Worm (Caenorhabditis elegans) whole organism, mixed stage, embryonic: ENCODE results near the gene spp-20.

Experiments used
- ceh-83 ChIP-seq: fragments of 200-800 bp; sonication (Bioruptor generic); optimal IDR thresholded peaks from 2 replicates; lab custom pipeline; 2018; ENCODE audit warnings: mild to moderate bottlenecking, missing genetic modification characterization, missing compliant biosample characterization
- elt-1 ChIP-seq: sonication (generic microtip); optimal IDR thresholded peaks from 2 replicates; lab custom pipeline; 2017; ENCODE audit warnings: missing genetic modification characterization, mild to moderate bottlenecking, missing compliant biosample characterization, antibody characterized with exemption, moderate library complexity, borderline replicate concordance; ENCODE audit not compliant: insufficient read depth
- elt-3 ChIP-seq: fragments of 150-350 bp; optimal IDR thresholded peaks from 2 replicates; lab custom pipeline; 2014; ENCODE audit warnings: missing biosample characterization, missing genetic modification characterization
- hlh-1 ChIP-seq: fragments of 150-350 bp; optimal IDR thresholded peaks from 2 replicates; lab custom pipeline; 2014; ENCODE audit warnings: missing biosample characterization, missing genetic modification reagents, missing genetic modification characterization
- lin-13 ChIP-seq: fragments of 150-350 bp; optimal IDR thresholded peaks from 2 replicates; lab custom pipeline; 2014; ENCODE audit warnings: missing biosample characterization, missing genetic modification characterization
- lin-32 ChIP-seq: fragments of 200-800 bp; sonication (Bioruptor generic); optimal IDR thresholded peaks from 2 replicates; lab custom pipeline; 2018; ENCODE audit warnings: mild to moderate bottlenecking, missing genetic modification characterization, missing compliant biosample characterization
- mab-5 ChIP-seq: fragments of 150-350 bp; optimal IDR thresholded peaks from 2 replicates; lab custom pipeline; 2014; ENCODE audit warnings: missing biosample characterization, missing genetic modification characterization
- mep-1 ChIP-seq: fragments of 150-350 bp; optimal IDR thresholded peaks from 2 replicates; lab custom pipeline; 2017; ENCODE audit warnings: missing biosample characterization, missing genetic modification reagents, missing genetic modification characterization, inconsistent platforms
- mls-2 ChIP-seq: sonication (generic microtip); optimal IDR thresholded peaks from 2 replicates; lab custom pipeline; 2016; ENCODE audit warnings: mild to moderate bottlenecking, missing genetic modification characterization, moderate library complexity, missing compliant biosample characterization
- nhr-12 ChIP-seq: fragments of 150-350 bp; optimal IDR thresholded peaks from 2 replicates; lab custom pipeline; 2014; ENCODE audit warnings: missing biosample characterization, missing genetic modification characterization
- nhr-2 ChIP-seq: fragments of 150-350 bp; optimal IDR thresholded peaks from 2 replicates; lab custom pipeline; 2014; ENCODE audit warnings: missing biosample characterization, missing genetic modification characterization
- nhr-28 ChIP-seq: fragments of 150-350 bp; optimal IDR thresholded peaks from 2 replicates; lab custom pipeline; 2014; ENCODE audit warnings: missing biosample characterization, missing genetic modification characterization
- sem-2 ChIP-seq: fragments of 200-800 bp; sonication (Bioruptor generic); optimal IDR thresholded peaks from 2 replicates; lab custom pipeline; 2018; ENCODE audit warnings: mild to moderate bottlenecking, missing genetic modification characterization, missing compliant biosample characterization
- unc-120 ChIP-seq: sonication (generic microtip); optimal IDR thresholded peaks from 2 replicates; lab custom pipeline; 2017; ENCODE audit warnings: missing genetic modification characterization, missing compliant biosample characterization; ENCODE audit not compliant: poor library complexity, severe bottlenecking
- unc-39 ChIP-seq: fragments of 150-350 bp; optimal IDR thresholded peaks from 2 replicates; lab custom pipeline; 2014; ENCODE audit warnings: missing biosample characterization, missing genetic modification characterization
- ztf-11 ChIP-seq: fragments of 150-350 bp; optimal IDR thresholded peaks from 2 replicates; lab custom pipeline; 2014; ENCODE audit warnings: missing biosample characterization, missing genetic modification characterization

Gene spp-20

DNA sequence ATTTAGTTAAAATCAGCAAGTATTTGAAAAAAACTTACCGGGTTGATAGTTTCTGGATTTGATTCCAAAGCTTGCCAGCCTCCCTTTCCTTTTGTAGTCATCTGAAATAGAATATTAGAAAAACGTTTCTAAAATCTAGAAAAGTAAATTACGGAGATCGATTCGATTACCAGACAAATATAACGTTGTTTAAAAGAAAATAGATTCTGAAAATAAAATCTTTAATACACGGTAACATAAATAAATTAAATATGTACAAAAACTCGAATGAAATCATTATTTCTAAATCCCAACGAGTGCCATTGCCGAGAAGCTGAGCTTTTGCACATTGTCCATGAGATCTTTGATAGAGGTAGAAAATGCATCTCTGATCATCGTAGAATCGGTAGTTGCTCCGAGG lies 49.3 kb downstream of the spp-20 start, which contains the start of gene ubh-3:
Gene ubh-3, minus strand, starts transcription at position 101 of the 400 bp plus-strand sequence.
- TF ChIP-seq elt-3 (tag; lab: Kevin White, UChicago) (no peak), nhr-12 (tag; lab: Kevin White, UChicago) (no peak), lin-32 (GFP tag; lab: Kevin White, UChicago) (no peak), mls-2 (tag; lab: Kevin White, UChicago) (no peak), unc-39 (no peak), hlh-1 (tag; lab: Kevin White, UChicago) (no peak), mep-1 (tag; lab: Kevin White, UChicago) (no peak), mab-5 (tag; lab: Kevin White, UChicago) (no peak), ztf-11 (tag; lab: Kevin White, UChicago) (no peak), elt-1 (no peak), lin-13 (tag; lab: Kevin White, UChicago) (no peak), ceh-83 (GFP tag; lab: Kevin White, UChicago) (no peak), sem-2 (GFP tag; lab: Kevin White, UChicago) (no peak), nhr-2 (tag; lab: Kevin White, UChicago) (no peak), nhr-28 (tag; lab: Kevin White, UChicago) (no peak), unc-120 (tag; lab: Kevin White, UChicago) (no peak)
